Fruit fly (Drosophila melanogaster): ENCODE data around the gene RpS14b.

- TF ChIP-seq insv (optimal IDR thresholded peaks at IDR 0.05), result no peak
- no peak for TF ChIP-seq psq (optimal IDR thresholded peaks at IDR 0.05)
- no peak for TF ChIP-seq ttk (optimal IDR thresholded peaks at IDR 0.05)
- no peak for TF ChIP-seq h (optimal IDR thresholded peaks at IDR 0.05)
- no peak for TF ChIP-seq Sin3A (optimal IDR thresholded peaks at IDR 0.05)
These were observed 25.7 kb upstream of the RpS14b start for dm6 chrX:7909069-7909389.
